Fruit fly (Drosophila melanogaster): ENCODE data around the gene CG2082.

CG2082 gene

dm6 chr3R:5801703-5802436 lies 21.0 kb upstream of the CG2082 start, which contains the start of gene CG11000:
TSS of gene CG11000 (plus strand) at chr3R:5802328.
- TF ChIP-seq CG7045 (GFP tag; optimal IDR thresholded peaks at IDR 0.05): no peak
- peak; percentile 6 for TF ChIP-seq cic (GFP tag; optimal IDR thresholded peaks at IDR 0.05)
- TF ChIP-seq Mnt (GFP tag; optimal IDR thresholded peaks at IDR 0.05): no peak
- no peak for TF ChIP-seq toe (GFP tag; optimal IDR thresholded peaks at IDR 0.05)

- TF ChIP-seq Hr96 (GFP tag; optimal IDR thresholded peaks at IDR 0.05) (no peak), pad (GFP tag; optimal IDR thresholded peaks at IDR 0.05) (no peak), kay (GFP tag; ENCODE audit: borderline replicate concordance) (no peak)
These were observed 16.8 kb upstream of the CG2082 start for dm6 chr3R:5797709-5798108.

- TF ChIP-seq CG12768 (GFP tag; optimal IDR thresholded peaks at IDR 0.05) (no peak), Mnt (GFP tag; optimal IDR thresholded peaks at IDR 0.05) (no peak), CG5204 (GFP tag; optimal IDR thresholded peaks at IDR 0.05) (no peak), Clk (GFP tag; optimal IDR thresholded peaks at IDR 0.05) (no peak), ovo (GFP tag; optimal IDR thresholded peaks at IDR 0.05) (no peak), tj (GFP tag; optimal IDR thresholded peaks at IDR 0.05) (no peak), CG33017 (tag; optimal IDR thresholded peaks at IDR 0.05) (no peak), toe (GFP tag; optimal IDR thresholded peaks at IDR 0.05) (no peak), pad (GFP tag; optimal IDR thresholded peaks at IDR 0.05) (no peak), CG7045 (GFP tag; optimal IDR thresholded peaks at IDR 0.05) (no peak), kay (GFP tag; ENCODE audit: borderline replicate concordance) (no peak), CG1620 (GFP tag; optimal IDR thresholded peaks at IDR 0.05) (no peak), cnc (optimal IDR thresholded peaks at IDR 0.05) (no peak)
These were observed 13.6 kb upstream of the CG2082 start, which contains the start of the genes PSMG1 and CG10979 for dm6 chr3R:5794267-5795089. TSS of gene PSMG1 (minus strand) at chr3R:5794317. TSS of gene CG10979 (plus strand) at chr3R:5794705.

dm6 chr3R:5791497-5791896 lies 10.6 kb upstream of the CG2082 start, which contains the start of gene Hpf1:
TSS of gene Hpf1 (plus strand) at chr3R:5791879.
- TF ChIP-seq cnc (optimal IDR thresholded peaks at IDR 0.05) (peak; percentile 96 to 98), Mnt (GFP tag; optimal IDR thresholded peaks at IDR 0.05) (peak; percentile 96), tj (GFP tag; optimal IDR thresholded peaks at IDR 0.05) (peak; percentile 88), Crg-1 (GFP tag; optimal IDR thresholded peaks at IDR 0.05) (peak; percentile 99), cic (GFP tag; optimal IDR thresholded peaks at IDR 0.05) (peak; percentile 89), CG5204 (GFP tag; optimal IDR thresholded peaks at IDR 0.05) (peak; percentile 99), CG1620 (GFP tag; optimal IDR thresholded peaks at IDR 0.05) (peak; percentile 99), CG7101 (tag; optimal IDR thresholded peaks at IDR 0.05) (peak; percentile 99), ovo (GFP tag; optimal IDR thresholded peaks at IDR 0.05) (peak; percentile 96), Hr96 (GFP tag; optimal IDR thresholded peaks at IDR 0.05) (peak; percentile 99), CG11617 (GFP tag; optimal IDR thresholded peaks at IDR 0.05) (peak; percentile 98), Clk (GFP tag; optimal IDR thresholded peaks at IDR 0.05) (peak; percentile 96), bab1 (GFP tag; optimal IDR thresholded peaks at IDR 0.05) (peak; percentile 99), pad (GFP tag; optimal IDR thresholded peaks at IDR 0.05) (peak; percentile 93), CG12768 (GFP tag; optimal IDR thresholded peaks at IDR 0.05) (peak; percentile 99), CG33017 (tag; optimal IDR thresholded peaks at IDR 0.05) (peak; percentile 99), CG7045 (GFP tag; optimal IDR thresholded peaks at IDR 0.05) (peak; percentile 99), toe (GFP tag; optimal IDR thresholded peaks at IDR 0.05) (peak; percentile 99), CG14711 (tag; optimal IDR thresholded peaks at IDR 0.05) (peak; percentile 98), kay (GFP tag; ENCODE audit: borderline replicate concordance) (no peak)

DNA sequence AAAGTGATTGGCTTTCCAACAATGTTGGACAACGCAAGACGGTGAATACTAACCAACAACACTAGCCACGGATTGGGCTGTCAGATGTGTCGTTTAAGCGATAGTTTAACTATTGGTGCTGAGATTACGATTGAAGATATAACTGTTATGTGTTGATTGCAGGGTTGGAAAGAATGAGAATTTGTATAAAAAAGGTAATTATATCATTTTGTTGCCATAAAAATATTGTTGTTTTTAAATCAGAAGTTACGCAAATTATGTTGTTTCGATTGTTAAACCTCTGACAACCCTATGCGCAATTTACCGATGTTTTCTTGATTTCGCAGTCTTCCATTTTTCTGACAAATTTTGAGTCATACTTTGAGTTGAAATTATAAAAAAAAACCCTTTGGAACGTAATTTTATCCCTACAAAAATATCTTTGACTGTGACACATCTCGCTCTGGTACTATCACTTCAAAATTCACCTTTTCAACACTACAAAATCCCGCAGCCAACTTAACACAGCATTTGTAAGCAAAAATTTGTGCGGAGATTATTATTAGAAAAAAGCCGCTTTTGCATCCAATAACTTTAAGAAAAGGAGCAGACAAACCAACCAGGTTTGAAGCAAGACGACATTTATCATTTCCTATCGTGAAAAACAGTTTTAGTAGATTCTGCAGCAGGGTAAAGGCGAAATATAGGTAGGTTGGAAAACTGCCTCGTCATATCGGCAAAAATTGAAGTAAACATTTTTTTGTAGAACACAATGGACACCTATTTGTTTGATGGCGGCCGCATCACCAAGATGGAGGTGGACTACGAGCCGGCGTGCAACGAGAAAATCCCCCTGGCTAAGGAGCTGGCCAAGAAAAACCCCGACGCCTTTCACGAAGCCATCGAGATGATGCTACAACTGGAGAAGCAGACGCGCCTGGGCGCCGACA lies 8.4 kb upstream of the CG2082 start, which contains the start of the genes Hat1 and Rpn5:
Gene Hat1 (minus strand): TSS at position 360 of the 929 bp plus-strand sequence.
Gene Rpn5 (plus strand): TSS at position 469 of the 929 bp plus-strand sequence.
- TF ChIP-seq Hr96 (GFP tag; optimal IDR thresholded peaks at IDR 0.05): peak; percentile 92
- peak; percentile 59 for TF ChIP-seq Clk (GFP tag; optimal IDR thresholded peaks at IDR 0.05)
- TF ChIP-seq CG14711 (tag; optimal IDR thresholded peaks at IDR 0.05): peak; percentile 89
- TF ChIP-seq CG12768 (GFP tag; optimal IDR thresholded peaks at IDR 0.05): peak; percentile 79
- TF ChIP-seq toe (GFP tag; optimal IDR thresholded peaks at IDR 0.05): peak; percentile 94
- TF ChIP-seq kay (GFP tag; ENCODE audit: borderline replicate concordance): no peak
- TF ChIP-seq tj (GFP tag; optimal IDR thresholded peaks at IDR 0.05): peak; percentile 70
- peak; percentile 98 to 99 for TF ChIP-seq cnc (optimal IDR thresholded peaks at IDR 0.05)
- peak; percentile 89 for TF ChIP-seq CG11617 (GFP tag; optimal IDR thresholded peaks at IDR 0.05)
- peak; percentile 81 for TF ChIP-seq CG7045 (GFP tag; optimal IDR thresholded peaks at IDR 0.05)
- TF ChIP-seq CG7101 (tag; optimal IDR thresholded peaks at IDR 0.05): peak; percentile 81
- TF ChIP-seq CG5204 (GFP tag; optimal IDR thresholded peaks at IDR 0.05): peak; percentile 88
- TF ChIP-seq pad (GFP tag; optimal IDR thresholded peaks at IDR 0.05): peak; percentile 80
- peak; percentile 51 for TF ChIP-seq CG33017 (tag; optimal IDR thresholded peaks at IDR 0.05)
- peak; percentile 67 for TF ChIP-seq ovo (GFP tag; optimal IDR thresholded peaks at IDR 0.05)
- peak; percentile 94 for TF ChIP-seq Crg-1 (GFP tag; optimal IDR thresholded peaks at IDR 0.05)
- TF ChIP-seq cic (GFP tag; optimal IDR thresholded peaks at IDR 0.05): peak; percentile 48
- TF ChIP-seq Mnt (GFP tag; optimal IDR thresholded peaks at IDR 0.05): peak; percentile 84
- peak; percentile 83 for TF ChIP-seq bab1 (GFP tag; optimal IDR thresholded peaks at IDR 0.05)
- peak; percentile 94 for TF ChIP-seq CG1620 (GFP tag; optimal IDR thresholded peaks at IDR 0.05)
